Worm (Caenorhabditis elegans) whole organism, L4 larva: ENCODE data around the gene dct-8.

ENCODE experiments used
- ctbp-1 ChIP-seq: fragments of 200-800 bp; sonication (Bioruptor generic); IDR thresholded peaks from 2 replicates; pipeline ENCODE4 v1.3.6; 2022; ENCODE audit warnings: missing genetic modification reagents, missing genetic modification characterization, missing compliant biosample characterization
- pha-4 ChIP-seq, 2 experiments: fragments of 150-350 bp in 1 of 2; fragments of 200-800 bp in 1 of 2; sonication (Bioruptor generic) in 1 of 2; IDR thresholded peaks in 1 of 2; optimal IDR thresholded peaks in 1 of 2; 2 replicates each; pipeline versions ENCODE4 v1.3.6 to Lab custom; 2014 to 2022; ENCODE audit warnings: missing genetic modification characterization in 2 of 2, missing genetic modification reagents in 2 of 2, missing biosample characterization in 1 of 2, missing compliant biosample characterization in 1 of 2
- skn-1 ChIP-seq: fragments of 150-350 bp; optimal IDR thresholded peaks from 2 replicates; lab custom pipeline; 2014; ENCODE audit warnings: missing biosample characterization, missing genetic modification characterization

DNA sequence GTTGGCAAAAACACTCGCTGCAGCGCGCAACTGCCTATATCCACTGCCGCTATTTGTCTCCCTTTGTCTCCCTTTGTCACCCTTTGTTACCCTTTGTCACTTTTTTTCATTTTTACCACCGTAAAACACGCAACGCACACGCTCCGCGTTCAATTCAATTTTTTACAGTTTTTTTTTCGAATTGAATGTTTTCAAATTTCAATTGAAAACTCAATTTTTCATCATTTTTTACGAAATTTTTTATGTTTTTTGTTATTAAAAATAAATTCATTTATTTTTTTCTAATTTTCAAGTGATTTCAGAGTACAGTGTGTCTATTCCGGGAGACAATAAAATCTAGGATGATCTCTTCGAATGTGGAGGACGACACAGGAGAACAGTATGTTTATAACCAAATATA is 48.1 kb downstream of the dct-8 start, which contains the start of gene Y46C8AL.11:
- TF ChIP-seq pha-4 (GFP tag; IDR thresholded peaks at IDR 0.05; lab: Robert Waterston, UW) (no peak), pha-4 (tag; optimal IDR thresholded peaks at IDR 0.05; lab: Kevin White, UChicago) (no peak), skn-1 (tag; lab: Kevin White, UChicago) (no peak), ctbp-1 (GFP tag; lab: Robert Waterston, UW) (no peak)
